Worm (Caenorhabditis elegans) whole organism, young adult: ENCODE measurements around the gene dpf-7.

Experiments used
- C06A6.2 ChIP-seq: fragments of 200-800 bp; sonication (Bioruptor generic); conservative IDR thresholded peaks from 2 replicates; pipeline ENCODE4 v1.3.6; 2022; ENCODE audit warnings: missing genetic modification characterization, missing compliant biosample characterization
- F22D6.2 ChIP-seq: sonication (generic microtip); optimal IDR thresholded peaks from 2 replicates; lab custom pipeline; 2016; ENCODE audit warnings: mild to moderate bottlenecking, missing genetic modification characterization, missing compliant biosample characterization
- F23B12.7 ChIP-seq: sonication (generic microtip); optimal IDR thresholded peaks from 2 replicates; lab custom pipeline; 2017; ENCODE audit warnings: missing genetic modification characterization, mild to moderate bottlenecking, missing compliant biosample characterization, antibody characterized with exemption, moderate library complexity; ENCODE audit not compliant: insufficient read depth
- F57A8.1 ChIP-seq: fragments of 200-800 bp; sonication (Bioruptor generic); optimal IDR thresholded peaks from 2 replicates; lab custom pipeline; 2018; ENCODE audit warnings: mild to moderate bottlenecking, missing genetic modification characterization, moderate library complexity, missing compliant biosample characterization
- K12H6.12 ChIP-seq: fragments of 200-800 bp; sonication (Bioruptor generic); optimal IDR thresholded peaks from 2 replicates; lab custom pipeline; 2018; ENCODE audit warnings: mild to moderate bottlenecking, missing genetic modification characterization, missing compliant biosample characterization
- Y56A3A.18 ChIP-seq: fragments of 200-800 bp; sonication (Bioruptor generic); IDR thresholded peaks from 2 replicates; pipeline ENCODE4 v1.3.6; 2022; ENCODE audit warnings: missing genetic modification reagents, missing genetic modification characterization, missing compliant biosample characterization
- ama-1 ChIP-seq, 3 experiments: fragments of 150-350 bp in 1 of 3; sonication (generic microtip) in 2 of 3; optimal IDR thresholded peaks; 2 replicates each; lab custom pipeline; 2014 to 2018; ENCODE audit warnings: missing biosample characterization in 2 of 3, missing genetic modification characterization in 2 of 3, missing genetic modification reagents in 2 of 3
- attf-5 ChIP-seq: fragments of 200-800 bp; sonication (Bioruptor generic); optimal IDR thresholded peaks from 2 replicates; lab custom pipeline; 2018; ENCODE audit warnings: mild to moderate bottlenecking, missing genetic modification characterization, missing compliant biosample characterization
- cebp-1 ChIP-seq, 2 experiments: fragments of 200-800 bp in 1 of 2; sonication (Bioruptor generic) in 1 of 2; sonication (generic microtip) in 1 of 2; IDR thresholded peaks in 1 of 2; optimal IDR thresholded peaks in 1 of 2; 2 replicates each; pipeline versions ENCODE4 v1.3.6 to Lab custom; 2017 to 2022; ENCODE audit warnings: missing compliant biosample characterization in 2 of 2, missing genetic modification characterization in 2 of 2, mild to moderate bottlenecking in 1 of 2, missing genetic modification reagents in 1 of 2, moderate library complexity in 1 of 2
- ceh-27 ChIP-seq: fragments of 200-800 bp; sonication (Bioruptor generic); optimal IDR thresholded peaks from 2 replicates; lab custom pipeline; 2018; ENCODE audit warnings: mild to moderate bottlenecking, missing genetic modification characterization, moderate library complexity, missing compliant biosample characterization
- ceh-91 ChIP-seq: fragments of 200-800 bp; sonication (Bioruptor generic); IDR thresholded peaks from 2 replicates; pipeline ENCODE4 v1.3.6; 2022; ENCODE audit warnings: missing genetic modification reagents, missing genetic modification characterization, missing compliant biosample characterization
- dpff-1 ChIP-seq: sonication (generic microtip); optimal IDR thresholded peaks from 2 replicates; lab custom pipeline; 2017; ENCODE audit warnings: mild to moderate bottlenecking, missing genetic modification characterization, missing compliant biosample characterization
- egl-44 ChIP-seq: fragments of 200-800 bp; sonication (Bioruptor generic); IDR thresholded peaks from 2 replicates; pipeline ENCODE4 v1.3.6; 2022; ENCODE audit warnings: missing genetic modification reagents, missing genetic modification characterization, missing compliant biosample characterization
- ekl-4 ChIP-seq: fragments of 200-800 bp; sonication (Bioruptor generic); IDR thresholded peaks from 2 replicates; pipeline ENCODE4 v1.3.6; 2022; ENCODE audit warnings: missing genetic modification reagents, missing genetic modification characterization, missing compliant biosample characterization
- hmg-1.2 ChIP-seq: fragments of 200-800 bp; sonication (Bioruptor generic); IDR thresholded peaks from 2 replicates; pipeline ENCODE4 v1.3.6; 2022; ENCODE audit warnings: missing genetic modification reagents, missing genetic modification characterization, missing compliant biosample characterization
- hrde-1 ChIP-seq: sonication (generic microtip); optimal IDR thresholded peaks from 2 replicates; lab custom pipeline; 2016; ENCODE audit warnings: missing genetic modification characterization, mild to moderate bottlenecking, missing compliant biosample characterization, moderate library complexity, missing genotype, missing genetic modification reagents, borderline replicate concordance
- lin-40 ChIP-seq: sonication (generic microtip); optimal IDR thresholded peaks from 2 replicates; lab custom pipeline; 2016; ENCODE audit warnings: missing genetic modification characterization, mild to moderate bottlenecking, missing compliant biosample characterization, missing genotype, missing genetic modification reagents
- mcd-1 ChIP-seq: fragments of 200-800 bp; sonication (Bioruptor generic); IDR thresholded peaks from 2 replicates; pipeline ENCODE4 v1.3.6; 2022; ENCODE audit warnings: missing genetic modification reagents, missing genetic modification characterization, missing compliant biosample characterization
- nhr-179 ChIP-seq: sonication (generic microtip); optimal IDR thresholded peaks from 2 replicates; lab custom pipeline; 2016; ENCODE audit warnings: mild to moderate bottlenecking, missing genetic modification characterization, missing compliant biosample characterization
- sdz-38 ChIP-seq: sonication (generic microtip); optimal IDR thresholded peaks from 2 replicates; lab custom pipeline; 2016; ENCODE audit warnings: missing genotype, missing genetic modification characterization, missing compliant biosample characterization
- snpc-3.4 ChIP-seq: sonication (generic microtip); optimal IDR thresholded peaks from 2 replicates; lab custom pipeline; 2017; ENCODE audit warnings: missing genetic modification characterization, mild to moderate bottlenecking, missing compliant biosample characterization, antibody characterized with exemption, moderate library complexity, missing genotype, missing genetic modification reagents
- snpc-4 ChIP-seq, 5 experiments: fragments of 150-350 bp in 1 of 5; sonication (generic microtip) in 4 of 5; optimal IDR thresholded peaks; 2 replicates each; lab custom pipeline; 2014 to 2018; ENCODE audit warnings: missing genetic modification characterization in 5 of 5, missing biosample characterization in 3 of 5, antibody characterized with exemption in 2 of 5, mild to moderate bottlenecking in 2 of 5, missing compliant biosample characterization in 2 of 5, missing genotype in 2 of 5, moderate library complexity in 2 of 5, missing genetic modification reagents in 1 of 5
- zfh-2 ChIP-seq: fragments of 200-800 bp; sonication (Bioruptor generic); conservative IDR thresholded peaks from 2 replicates; pipeline ENCODE4 v1.3.6; 2022; ENCODE audit warnings: missing genetic modification reagents, missing genetic modification characterization, missing compliant biosample characterization
- ztf-18 ChIP-seq: sonication (generic microtip); optimal IDR thresholded peaks from 2 replicates; lab custom pipeline; 2016; ENCODE audit warnings: missing genotype, mild to moderate bottlenecking, missing genetic modification characterization, missing compliant biosample characterization
- ztf-25 ChIP-seq: fragments of 200-800 bp; sonication (Bioruptor generic); IDR thresholded peaks from 2 replicates; pipeline ENCODE4 v1.3.6; 2022; ENCODE audit warnings: missing genetic modification reagents, missing genetic modification characterization, missing compliant biosample characterization

The dpf-7 gene

DNA sequence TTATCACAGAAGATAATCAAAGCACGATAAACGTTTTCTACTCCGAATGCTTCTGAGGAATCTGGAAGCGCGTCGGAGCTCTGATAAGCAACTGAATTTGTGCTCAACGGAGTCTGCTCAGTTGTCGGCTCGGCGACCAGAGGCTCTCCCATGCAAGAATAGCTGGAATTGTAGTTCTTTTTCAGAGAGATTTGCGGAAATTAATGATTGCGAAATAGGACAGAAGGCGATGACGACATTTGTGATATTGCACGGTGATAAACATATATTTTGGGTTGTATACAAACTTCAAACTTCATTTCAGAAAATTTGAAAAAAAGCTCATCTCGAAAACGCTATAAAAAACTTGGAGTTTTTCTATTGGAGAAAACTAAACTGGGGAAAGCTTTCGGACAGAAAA is 7.4 kb upstream of the dpf-7 start, which contains the start of gene H06H21.37:
H06H21.37 (minus strand) TSS at position 162 of the 400 bp plus-strand sequence.
- no peak for TF ChIP-seq ekl-4
- no peak for TF ChIP-seq mcd-1 (GFP tag; lab: Robert Waterston, UW)
- TF ChIP-seq cebp-1 (GFP tag; IDR thresholded peaks at IDR 0.05; lab: Robert Waterston, UW): peak; percentile 59; the same call in 1 of the 2 replicates
- peak; percentile 87 for TF ChIP-seq cebp-1 (tag; optimal IDR thresholded peaks at IDR 0.05; lab: Kevin White, UChicago)
- TF ChIP-seq K12H6.12: no peak
- TF ChIP-seq ztf-25 (GFP tag; lab: Robert Waterston, UW): 0 out of 2 replicates have a peak, but pooled peaks have one; percentile 10
- no peak for TF ChIP-seq ama-1 (optimal IDR thresholded peaks at IDR 0.05; lab: Kevin White, UChicago)
- TF ChIP-seq ama-1 (GFP tag; optimal IDR thresholded peaks at IDR 0.05; lab: Kevin White, UChicago): no peak

DNA sequence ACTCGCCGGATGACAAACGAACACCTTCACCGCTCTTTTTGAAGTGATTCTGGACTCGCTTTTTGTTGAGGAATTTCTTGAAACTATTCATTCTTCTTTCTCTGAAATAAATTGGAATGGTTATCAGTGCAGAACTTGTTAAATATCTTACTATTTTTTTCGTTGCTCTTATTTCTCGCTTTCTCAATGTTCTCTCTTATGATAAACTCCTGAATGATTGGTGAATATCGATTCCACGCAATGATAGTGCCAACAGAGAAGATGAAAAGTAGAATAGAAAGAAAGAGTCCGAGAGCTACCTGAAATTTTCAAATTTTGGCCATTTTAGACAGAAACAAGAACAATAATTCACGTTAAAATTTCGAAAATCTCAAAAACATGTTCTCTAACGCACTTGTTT is 7.0 kb upstream of the dpf-7 start, which contains the start of gene ubxn-6:
ubxn-6 (minus strand) TSS at position 101 of the 400 bp plus-strand sequence.
- TF ChIP-seq nhr-179 (no peak), F22D6.2 (tag; lab: Kevin White, UChicago) (no peak), dpff-1 (tag; lab: Kevin White, UChicago) (no peak), F57A8.1 (GFP tag; lab: Kevin White, UChicago) (no peak)

DNA sequence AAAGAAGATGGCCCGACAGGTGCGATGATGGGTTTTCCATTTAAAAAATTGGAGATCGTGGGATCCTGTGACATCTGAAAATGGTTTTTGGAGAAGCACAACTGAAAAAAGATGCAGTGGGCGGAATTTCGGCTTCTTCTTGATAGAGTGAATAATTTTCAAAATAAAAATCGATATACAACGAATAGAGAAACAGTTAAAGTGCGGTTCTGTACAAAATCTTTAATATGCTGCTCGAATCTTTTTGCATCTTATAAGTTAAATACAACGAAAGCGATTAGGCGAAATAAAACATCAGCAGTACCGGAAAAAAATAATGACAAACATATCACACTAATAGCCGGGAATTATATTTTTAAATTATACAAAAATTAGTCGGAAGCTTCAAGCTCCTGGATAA is 4.8 kb upstream of the dpf-7 start, which contains the start of gene H06H21.11:
H06H21.11 (minus strand) TSS at position 101 of the 400 bp plus-strand sequence.
- TF ChIP-seq F23B12.7 (no peak), snpc-4 (GFP tag; optimal IDR thresholded peaks at IDR 0.05; lab: Kevin White, UChicago) (no peak), snpc-4 (tag; optimal IDR thresholded peaks at IDR 0.05; lab: Kevin White, UChicago) (peak in 1 of 4 experiments; percentile 42), mcd-1 (GFP tag; lab: Robert Waterston, UW) (no peak), ceh-27 (no peak), egl-44 (GFP tag; lab: Robert Waterston, UW) (no peak), hrde-1 (tag; lab: Kevin White, UChicago) (peak; percentile 22), ceh-91 (no peak)

DNA sequence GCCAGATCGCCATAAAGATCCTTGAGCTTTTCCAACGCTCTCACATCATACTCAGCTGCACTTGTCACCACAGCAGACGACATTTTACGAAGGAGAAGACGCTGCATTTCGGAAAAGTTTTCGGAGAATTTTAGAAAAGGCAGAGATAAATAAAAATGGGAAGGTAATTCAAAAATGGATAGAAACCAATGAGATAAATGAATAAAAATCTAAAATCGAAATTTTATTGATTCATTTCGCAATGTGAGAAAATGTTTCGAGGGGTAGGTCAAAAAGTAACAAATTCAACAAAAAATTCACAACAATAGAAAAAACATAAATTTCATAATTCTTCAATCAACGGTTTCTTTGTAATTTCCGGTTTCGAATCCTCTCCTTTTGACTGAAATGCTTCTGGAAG is 4.1 kb upstream of the dpf-7 start, which contains the start of gene dpf-5:
dpf-5 (minus strand) TSS at position 101 of the 400 bp plus-strand sequence.
- TF ChIP-seq Y56A3A.18 (GFP tag; lab: Robert Waterston, UW) (no peak), hrde-1 (tag; lab: Kevin White, UChicago) (peak; percentile 23), C06A6.2 (GFP tag; lab: Robert Waterston, UW) (no peak), ekl-4 (0 out of 2 replicates have a peak, but pooled peaks have one; percentile 20)

DNA sequence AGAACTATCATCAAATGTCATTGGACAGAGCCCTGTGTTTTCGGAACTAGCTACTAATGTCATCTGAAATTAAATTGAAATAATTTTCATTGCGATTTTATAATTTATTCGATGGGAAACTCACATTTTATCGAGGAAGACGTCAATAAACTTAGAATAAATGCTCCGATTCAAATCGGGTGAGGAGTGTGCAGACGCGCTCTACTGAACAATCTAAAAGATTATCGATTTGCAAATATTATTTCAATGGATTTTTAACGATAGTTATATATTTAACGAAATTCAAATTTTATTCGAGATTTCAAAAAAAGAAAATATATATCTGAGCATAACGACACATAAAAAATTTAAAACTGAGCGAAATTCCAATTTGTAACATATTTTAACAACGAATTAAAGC is 3.3 kb downstream of the dpf-7 start, which contains the start of gene eor-1:
eor-1 (minus strand) TSS at position 65 of the 400 bp plus-strand sequence.
- TF ChIP-seq attf-5 (GFP tag; lab: Kevin White, UChicago): peak; percentile 40
- TF ChIP-seq snpc-3.4 (tag; lab: Kevin White, UChicago): peak; percentile 27
- peak; percentile 3 for TF ChIP-seq lin-40
- TF ChIP-seq sdz-38 (tag; lab: Kevin White, UChicago): no peak
- no peak for TF ChIP-seq ama-1 (optimal IDR thresholded peaks at IDR 0.05; lab: Kevin White, UChicago)
- peak in 1 of 2 experiments; percentile 44 for TF ChIP-seq ama-1 (GFP tag; optimal IDR thresholded peaks at IDR 0.05; lab: Kevin White, UChicago)
- no peak for TF ChIP-seq zfh-2
- peak; percentile 79 for TF ChIP-seq mcd-1 (GFP tag; lab: Robert Waterston, UW)
- TF ChIP-seq snpc-4 (GFP tag; optimal IDR thresholded peaks at IDR 0.05; lab: Kevin White, UChicago): peak; percentile 15
- peak in 2 of 4 experiments; percentile 6 to 58 for TF ChIP-seq snpc-4 (tag; optimal IDR thresholded peaks at IDR 0.05; lab: Kevin White, UChicago)

DNA sequence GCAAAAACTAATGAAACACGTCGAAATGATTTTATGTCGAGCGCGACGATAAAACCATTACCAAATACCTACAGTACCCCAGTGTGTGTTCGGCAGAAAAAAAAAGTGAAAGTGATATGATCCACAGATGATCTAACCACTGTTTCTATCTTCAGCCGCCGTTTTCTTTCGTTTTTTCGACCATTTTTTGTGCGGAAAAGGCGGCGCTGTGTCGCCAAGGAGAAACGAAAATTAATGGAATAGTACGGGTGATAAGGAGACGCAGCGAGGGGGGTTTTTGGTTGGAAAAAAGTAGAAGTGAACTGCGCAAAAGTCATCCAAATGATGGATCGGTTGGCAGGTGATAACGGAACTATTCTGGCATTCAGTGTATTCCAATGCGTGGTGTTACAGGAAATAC is 7.3 kb downstream of the dpf-7 start:
- TF ChIP-seq hmg-1.2 (GFP tag; lab: Robert Waterston, UW) (0 out of 2 replicates have a peak, but pooled peaks have one; percentile 9), ztf-18 (tag; lab: Kevin White, UChicago) (no peak)
